Worm (Caenorhabditis elegans) whole organism, midembryonic: ENCODE measurements around the gene ZK783.7.

Source experiments
- T22C8.4 ChIP-seq: fragments of 200-800 bp; sonication (Bioruptor generic); IDR thresholded peaks from 2 replicates; pipeline ENCODE4 v1.3.6; 2022; ENCODE audit warnings: missing genetic modification characterization, missing compliant biosample characterization
- klf-2 ChIP-seq: fragments of 200-800 bp; sonication (Bioruptor generic); conservative IDR thresholded peaks from 2 replicates; pipeline ENCODE4 v1.3.6; 2022; ENCODE audit warnings: missing genetic modification reagents, missing genetic modification characterization, missing compliant biosample characterization
- tab-1 ChIP-seq: fragments of 200-800 bp; sonication (Bioruptor generic); IDR thresholded peaks from 2 replicates; pipeline ENCODE4 v1.3.6; 2022; ENCODE audit warnings: missing genetic modification characterization, missing compliant biosample characterization
- ztf-29 ChIP-seq: fragments of 200-800 bp; sonication (Bioruptor generic); IDR thresholded peaks from 2 replicates; pipeline ENCODE4 v1.3.6; 2022; ENCODE audit warnings: missing genetic modification reagents, missing genetic modification characterization, missing compliant biosample characterization

- TF ChIP-seq T22C8.4 (GFP tag; lab: Robert Waterston, UW) = no peak
- no peak for TF ChIP-seq ztf-29 (GFP tag; lab: Robert Waterston, UW)
- TF ChIP-seq klf-2 (GFP tag; lab: Robert Waterston, UW) = no peak
- no peak for TF ChIP-seq tab-1 (GFP tag; lab: Robert Waterston, UW)
These were observed 11.4 kb upstream of the ZK783.7 start for ce11 chrIII:7645075-7645474.
